Worm (Caenorhabditis elegans): ENCODE results near the gene dos-2.

DNA sequence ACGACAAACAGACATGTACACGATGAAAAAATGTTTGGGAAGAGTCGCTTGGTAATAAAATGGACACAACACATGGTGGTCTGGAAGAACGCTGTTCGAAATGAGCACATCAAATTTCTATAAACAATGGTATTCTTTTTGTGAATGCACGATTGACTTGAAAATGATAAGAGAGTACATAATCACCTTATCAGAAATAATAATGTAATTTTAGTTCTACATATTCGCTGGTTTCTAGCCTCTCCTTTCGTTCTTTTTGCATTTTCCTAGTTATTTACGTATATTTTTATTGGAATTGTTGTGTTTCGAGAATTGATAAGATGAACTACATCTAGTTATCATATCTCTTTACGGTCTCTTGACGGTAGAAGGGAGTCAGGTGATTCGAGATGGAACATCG, 22.0 kb upstream of the dos-2 start:
- TF ChIP-seq nhr-76 (tag; optimal IDR thresholded peaks at IDR 0.05) = no peak
- no peak for TF ChIP-seq snpc-4 (tag; optimal IDR thresholded peaks at IDR 0.05)
- no peak for TF ChIP-seq elt-3 (tag; optimal IDR thresholded peaks at IDR 0.05)
- no peak for TF ChIP-seq nhr-28 (tag; optimal IDR thresholded peaks at IDR 0.05)
- peak; percentile 20 for TF ChIP-seq pha-4 (tag; optimal IDR thresholded peaks at IDR 0.05)
- peak; percentile 91 for TF ChIP-seq elt-2 (tag; optimal IDR thresholded peaks at IDR 0.05)
- no peak for TF ChIP-seq nhr-25 (tag; optimal IDR thresholded peaks at IDR 0.05)
- TF ChIP-seq jun-1 (tag; optimal IDR thresholded peaks at IDR 0.05) = no peak
- TF ChIP-seq ZK546.5 (tag; optimal IDR thresholded peaks at IDR 0.05) = no peak

Measured in whole organism, L3 larva.